Worm (Caenorhabditis elegans) whole organism, L4 larva: ENCODE measurements around the gene rike-1.

Experiments used
- ces-1 ChIP-seq: fragments of 150-350 bp; sonication (generic microtip); optimal IDR thresholded peaks from 4 replicates; lab custom pipeline; 2014; ENCODE audit warnings: missing biosample characterization, missing genetic modification reagents, missing genetic modification characterization
- duxl-1 ChIP-seq: sonication (generic microtip); optimal IDR thresholded peaks from 2 replicates; lab custom pipeline; 2016; ENCODE audit warnings: mild to moderate bottlenecking, missing genetic modification characterization, moderate library complexity, missing compliant biosample characterization; ENCODE audit not compliant: poor library complexity
- fos-1 ChIP-seq: fragments of 150-350 bp; optimal IDR thresholded peaks from 2 replicates; lab custom pipeline; 2014; ENCODE audit warnings: missing biosample characterization, missing genetic modification characterization
- mdl-1 ChIP-seq, 2 experiments: fragments of 150-350 bp in 1 of 2; sonication (generic microtip) in 1 of 2; optimal IDR thresholded peaks; 2 replicates each; lab custom pipeline; 2014 to 2017; ENCODE audit warnings: missing biosample characterization in 2 of 2, missing genetic modification characterization in 2 of 2
- nhr-25 ChIP-seq: sonication (generic microtip); optimal IDR thresholded peaks from 2 replicates; lab custom pipeline; 2017; ENCODE audit warnings: missing genetic modification characterization, mild to moderate bottlenecking, missing compliant biosample characterization, antibody characterized with exemption, moderate library complexity, borderline replicate concordance; ENCODE audit not compliant: insufficient read depth
- nhr-6 ChIP-seq: fragments of 150-350 bp; optimal IDR thresholded peaks from 2 replicates; lab custom pipeline; 2014; ENCODE audit warnings: missing biosample characterization, missing genetic modification characterization
- skn-1 ChIP-seq: fragments of 150-350 bp; optimal IDR thresholded peaks from 2 replicates; lab custom pipeline; 2014; ENCODE audit warnings: missing biosample characterization, missing genetic modification characterization
- unc-62 ChIP-seq, 3 experiments: fragments of 150-350 bp in 1 of 3; sonication (generic microtip); optimal IDR thresholded peaks in 2 of 3; peaks in 1 of 3; 1 replicate in 1 of 3; 2 replicates in 2 of 3; lab custom pipeline; 2014 to 2017; ENCODE audit warnings: missing biosample characterization in 3 of 3, missing genetic modification characterization in 3 of 3, missing genetic modification reagents in 3 of 3, missing genotype in 1 of 3
- zag-1 ChIP-seq: fragments of 150-350 bp; optimal IDR thresholded peaks from 2 replicates; lab custom pipeline; 2014; ENCODE audit warnings: missing biosample characterization, missing genetic modification characterization
- ztf-11 ChIP-seq: fragments of 150-350 bp; optimal IDR thresholded peaks from 2 replicates; lab custom pipeline; 2014; ENCODE audit warnings: missing biosample characterization, missing genetic modification characterization

- TF ChIP-seq nhr-25 = no peak
- TF ChIP-seq unc-62 (GFP tag; optimal IDR thresholded peaks at IDR 0.05 in 1 of 2; lab: Kevin White, UChicago) = no peak
- TF ChIP-seq unc-62 (tag; optimal IDR thresholded peaks at IDR 0.05; lab: Kevin White, UChicago) = no peak
- no peak for TF ChIP-seq nhr-6 (tag; lab: Kevin White, UChicago)
- no peak for TF ChIP-seq duxl-1 (tag; lab: Kevin White, UChicago)
- TF ChIP-seq ztf-11 (tag; lab: Kevin White, UChicago) = no peak
- no peak for TF ChIP-seq skn-1 (tag; lab: Kevin White, UChicago)
- TF ChIP-seq zag-1 (tag; lab: Kevin White, UChicago) = no peak
- TF ChIP-seq mdl-1 (tag; optimal IDR thresholded peaks at IDR 0.05; lab: Kevin White, UChicago) = no peak
- TF ChIP-seq ces-1 = no peak
- TF ChIP-seq fos-1 = no peak
Measured at ce11 chrV:14523105-14523504, 22.6 kb downstream of the rike-1 start, which contains the start of gene C53A5.2.
